Fruit fly (Drosophila melanogaster) whole organism, prepupa: ENCODE data around the gene Pfdn1.
A peak's percentile ranks its signal among the peaks of the same experiment; 100 is the strongest.

Experiments used
- CG10669 ChIP-seq: fragments of 200-800 bp; sonication (Bioruptor generic); optimal IDR thresholded peaks from 3 replicates; lab custom pipeline; 2018; ENCODE audit warnings: missing biosample characterization, mild to moderate bottlenecking, missing genetic modification characterization, moderate library complexity
- CG11294 ChIP-seq: fragments of 200-800 bp; sonication (Bioruptor generic); IDR thresholded peaks from 2 replicates; pipeline ENCODE4 v1.3.6; 2022; ENCODE audit warnings: missing biosample characterization, missing genetic modification characterization
- CG11762 ChIP-seq: fragments of 200-800 bp; sonication (Bioruptor generic); optimal IDR thresholded peaks from 3 replicates; lab custom pipeline; 2016; ENCODE audit warnings: missing biosample characterization, missing genetic modification characterization; ENCODE audit not compliant: insufficient read depth
- CG11902 ChIP-seq: fragments of 200-800 bp; sonication (Bioruptor generic); optimal IDR thresholded peaks from 3 replicates; lab custom pipeline; 2016; ENCODE audit warnings: missing biosample characterization, missing genetic modification characterization
- CG1621 ChIP-seq: fragments of 200-800 bp; sonication (Bioruptor generic); optimal IDR thresholded peaks from 3 replicates; lab custom pipeline; 2018; ENCODE audit warnings: missing biosample characterization, mild to moderate bottlenecking, missing genetic modification characterization
- CG16779 ChIP-seq: fragments of 200-800 bp; sonication (Bioruptor generic); optimal IDR thresholded peaks from 3 replicates; lab custom pipeline; 2017; ENCODE audit warnings: missing biosample characterization, mild to moderate bottlenecking, missing genetic modification characterization
- CG3032 ChIP-seq: fragments of 200-800 bp; optimal IDR thresholded peaks from 2 replicates; lab custom pipeline; 2019; ENCODE audit warnings: missing biosample characterization, mild to moderate bottlenecking, missing genetic modification characterization, moderate library complexity
- CG31627 ChIP-seq: fragments of 200-800 bp; sonication (Bioruptor generic); optimal IDR thresholded peaks from 3 replicates; lab custom pipeline; 2016; ENCODE audit warnings: missing biosample characterization, missing genetic modification characterization
- CG34406 ChIP-seq: fragments of 200-800 bp; sonication (Bioruptor generic); optimal IDR thresholded peaks from 3 replicates; lab custom pipeline; 2016; ENCODE audit warnings: missing biosample characterization, missing genetic modification characterization
- CG3919 ChIP-seq: fragments of 200-800 bp; sonication (Bioruptor generic); optimal IDR thresholded peaks from 3 replicates; lab custom pipeline; 2016; ENCODE audit warnings: missing biosample characterization, missing genetic modification characterization
- CG4318 ChIP-seq: fragments of 200-800 bp; sonication (Bioruptor generic); optimal IDR thresholded peaks from 3 replicates; lab custom pipeline; 2017; ENCODE audit warnings: missing biosample characterization, mild to moderate bottlenecking, missing genetic modification characterization
- CG6792 ChIP-seq: fragments of 200-800 bp; sonication (Bioruptor generic); optimal IDR thresholded peaks from 3 replicates; lab custom pipeline; 2016; ENCODE audit warnings: missing biosample characterization, missing genetic modification characterization
- CG7368 ChIP-seq: fragments of 200-800 bp; sonication (Bioruptor generic); optimal IDR thresholded peaks from 3 replicates; lab custom pipeline; 2016; ENCODE audit warnings: missing biosample characterization, missing genetic modification characterization
- CG8119 ChIP-seq: fragments of 200-800 bp; sonication (Bioruptor generic); IDR thresholded peaks from 3 replicates; pipeline ENCODE4 v1.3.6; 2022; ENCODE audit warnings: missing biosample characterization, missing genetic modification characterization
- CG8632 ChIP-seq: fragments of 200-800 bp; sonication (Bioruptor generic); optimal IDR thresholded peaks from 3 replicates; lab custom pipeline; 2016; ENCODE audit warnings: missing biosample characterization, missing genetic modification characterization
- CG9139 ChIP-seq: fragments of 200-800 bp; sonication (Bioruptor generic); optimal IDR thresholded peaks from 3 replicates; lab custom pipeline; 2017; ENCODE audit warnings: missing biosample characterization, mild to moderate bottlenecking, missing genetic modification characterization
- Eip75B ChIP-seq: fragments of 200-800 bp; sonication (Bioruptor generic); optimal IDR thresholded peaks from 3 replicates; lab custom pipeline; 2016; ENCODE audit warnings: missing biosample characterization, missing genetic modification characterization
- Eip78C ChIP-seq: fragments of 200-800 bp; sonication (Bioruptor generic); peaks from one replicate; lab custom pipeline; 2016; ENCODE audit warnings: missing biosample characterization, missing genetic modification characterization
- Ets21C ChIP-seq: fragments of 200-800 bp; sonication (Bioruptor generic); optimal IDR thresholded peaks from 3 replicates; lab custom pipeline; 2016; ENCODE audit warnings: missing biosample characterization, missing genetic modification characterization
- Ets96B ChIP-seq: fragments of 200-800 bp; optimal IDR thresholded peaks from 2 replicates; lab custom pipeline; 2019; ENCODE audit warnings: missing biosample characterization, mild to moderate bottlenecking, missing genetic modification characterization, moderate library complexity
- Gug ChIP-seq: fragments of 200-800 bp; sonication (Bioruptor generic); IDR thresholded peaks from 2 replicates; pipeline ENCODE4 v1.3.6; 2022; ENCODE audit warnings: missing biosample characterization, missing genetic modification characterization
- Hr38 ChIP-seq: sonication (Bioruptor generic); optimal IDR thresholded peaks from 2 replicates; lab custom pipeline; 2016; ENCODE audit warnings: missing biosample characterization, missing genetic modification characterization
- Hr39 ChIP-seq: fragments of 200-800 bp; sonication (Bioruptor generic); optimal IDR thresholded peaks from 2 replicates; lab custom pipeline; 2016; ENCODE audit warnings: missing biosample characterization, missing genetic modification characterization
- Hr4 ChIP-seq: fragments of 200-800 bp; sonication (Bioruptor generic); optimal IDR thresholded peaks from 3 replicates; lab custom pipeline; 2016; ENCODE audit warnings: missing biosample characterization, missing genetic modification characterization
- Lpt ChIP-seq: fragments of 200-800 bp; sonication (Bioruptor generic); optimal IDR thresholded peaks from 3 replicates; lab custom pipeline; 2016; ENCODE audit warnings: missing biosample characterization, missing genetic modification characterization
- Met ChIP-seq: fragments of 200-800 bp; sonication (Bioruptor generic); optimal IDR thresholded peaks from 3 replicates; lab custom pipeline; 2016; ENCODE audit warnings: missing biosample characterization, missing genetic modification characterization
- OdsH ChIP-seq: fragments of 200-800 bp; sonication (Bioruptor generic); optimal IDR thresholded peaks from 3 replicates; lab custom pipeline; 2016; ENCODE audit warnings: missing biosample characterization, missing genetic modification characterization
- Smox ChIP-seq: fragments of 200-800 bp; sonication (Bioruptor generic); optimal IDR thresholded peaks from 3 replicates; lab custom pipeline; 2016; ENCODE audit warnings: missing biosample characterization, missing genetic modification characterization
- Sox102F ChIP-seq: fragments of 200-800 bp; sonication (Bioruptor generic); optimal IDR thresholded peaks from 2 replicates; lab custom pipeline; 2016; ENCODE audit warnings: missing biosample characterization, mild to moderate bottlenecking, missing genetic modification characterization
- Sox14 ChIP-seq: fragments of 200-800 bp; sonication (Bioruptor generic); optimal IDR thresholded peaks from 3 replicates; lab custom pipeline; 2016; ENCODE audit warnings: missing biosample characterization, missing genetic modification characterization
- acj6 ChIP-seq: fragments of 200-800 bp; sonication (Bioruptor generic); optimal IDR thresholded peaks from 3 replicates; lab custom pipeline; 2016; ENCODE audit warnings: missing biosample characterization, missing genetic modification characterization
- cyc ChIP-seq: fragments of 200-800 bp; sonication (Bioruptor generic); optimal IDR thresholded peaks from 3 replicates; lab custom pipeline; 2016; ENCODE audit warnings: missing biosample characterization, missing genetic modification characterization
- dac ChIP-seq: fragments of 200-800 bp; sonication (Bioruptor generic); optimal IDR thresholded peaks from 2 replicates; lab custom pipeline; 2017; ENCODE audit warnings: missing biosample characterization, mild to moderate bottlenecking, missing genetic modification characterization
- dsx ChIP-seq: fragments of 200-800 bp; optimal IDR thresholded peaks from 3 replicates; lab custom pipeline; 2019; ENCODE audit warnings: missing biosample characterization, mild to moderate bottlenecking, missing genetic modification characterization, moderate library complexity; ENCODE audit not compliant: poor library complexity, severe bottlenecking
- fd59A ChIP-seq: fragments of 200-800 bp; sonication (Bioruptor generic); optimal IDR thresholded peaks from 2 replicates; lab custom pipeline; 2017; ENCODE audit warnings: missing biosample characterization, mild to moderate bottlenecking, missing genetic modification characterization, missing genetic modification reagents
- fd85E ChIP-seq: fragments of 200-800 bp; sonication (Bioruptor generic); optimal IDR thresholded peaks from 3 replicates; lab custom pipeline; 2016; ENCODE audit warnings: missing biosample characterization, missing genetic modification characterization
- fkh ChIP-seq: fragments of 200-800 bp; sonication (Bioruptor generic); optimal IDR thresholded peaks from 3 replicates; lab custom pipeline; 2017; ENCODE audit warnings: missing biosample characterization, mild to moderate bottlenecking, missing genetic modification characterization, moderate library complexity
- net ChIP-seq: fragments of 200-800 bp; sonication (Bioruptor generic); optimal IDR thresholded peaks from 3 replicates; lab custom pipeline; 2016; ENCODE audit warnings: missing biosample characterization, missing genetic modification characterization
- pdm3 ChIP-seq: fragments of 200-800 bp; sonication (Bioruptor generic); optimal IDR thresholded peaks from 3 replicates; lab custom pipeline; 2016; ENCODE audit warnings: missing biosample characterization, missing genetic modification characterization
- salr ChIP-seq, 2 experiments: fragments of 200-800 bp; sonication (Bioruptor generic); optimal IDR thresholded peaks; 3 replicates each; lab custom pipeline; 2016 to 2018; ENCODE audit warnings: missing biosample characterization in 2 of 2, missing genetic modification characterization in 2 of 2, mild to moderate bottlenecking in 1 of 2
- ss ChIP-seq, 2 experiments: fragments of 200-800 bp; sonication (Bioruptor generic); optimal IDR thresholded peaks; 2 replicates in 1 of 2; 3 replicates in 1 of 2; lab custom pipeline; 2017 to 2018; ENCODE audit warnings: mild to moderate bottlenecking in 2 of 2, missing biosample characterization in 2 of 2, missing genetic modification characterization in 2 of 2, moderate library complexity in 1 of 2
- svp ChIP-seq: fragments of 200-800 bp; sonication (Bioruptor generic); peaks from one replicate; lab custom pipeline; 2016; ENCODE audit warnings: missing biosample characterization, missing genetic modification characterization
- topi ChIP-seq: fragments of 200-800 bp; sonication (Bioruptor generic); optimal IDR thresholded peaks from 3 replicates; lab custom pipeline; 2016; ENCODE audit warnings: missing biosample characterization, missing genetic modification characterization
- vri ChIP-seq: fragments of 200-800 bp; sonication (Bioruptor generic); optimal IDR thresholded peaks from 3 replicates; lab custom pipeline; 2016; ENCODE audit warnings: missing biosample characterization, mild to moderate bottlenecking, missing genetic modification characterization

Pfdn1 gene

dm6 chr2L:6019352-6020131, 49.3 kb upstream of the Pfdn1 start, which contains the start of gene H2.0 (continued):
- TF ChIP-seq acj6 (GFP tag; lab: Kevin White, UChicago) = peak; percentile 68
- TF ChIP-seq CG8632 (GFP tag; lab: Kevin White, UChicago) = peak; percentile 55
- TF ChIP-seq Hr38 (GFP tag; lab: Kevin White, UChicago) = no peak
- no peak for TF ChIP-seq CG16779
- peak; percentile 78 for TF ChIP-seq topi (GFP tag; lab: Kevin White, UChicago)
- TF ChIP-seq CG10669 (GFP tag; lab: Kevin White, UChicago) = peak; percentile 67
- peak; percentile 73 for TF ChIP-seq OdsH (GFP tag; lab: Kevin White, UChicago)
- peak; percentile 67 for TF ChIP-seq Ets21C (GFP tag; lab: Kevin White, UChicago)
- peak; percentile 81 for TF ChIP-seq CG3919 (GFP tag; lab: Kevin White, UChicago)
- TF ChIP-seq CG6792 (GFP tag; lab: Kevin White, UChicago) = peak; percentile 70
- no peak for TF ChIP-seq CG3032 (tag; lab: Kevin White, UChicago)
- no peak for TF ChIP-seq Gug
- TF ChIP-seq ss (GFP tag; optimal IDR thresholded peaks at IDR 0.05; lab: Kevin White, UChicago) = peak; percentile 31 to 72
- TF ChIP-seq CG4318 = peak; percentile 43

dm6 chr2L:6020535-6020934, 48.3 kb upstream of the Pfdn1 start, which contains the start of gene CG13996:
Gene CG13996, plus strand, starts transcription at chr2L:6020835.
- TF ChIP-seq CG6792 (GFP tag; lab: Kevin White, UChicago) = no peak
- no peak for TF ChIP-seq dsx
- no peak for TF ChIP-seq Smox

dm6 chr2L:6022793-6023192, 46.1 kb upstream of the Pfdn1 start:
- TF ChIP-seq Ets21C (GFP tag; lab: Kevin White, UChicago) (no peak), Lpt (peak; percentile 38), Eip78C (GFP tag; lab: Kevin White, UChicago) (peak; percentile 92), CG8119 (GFP tag; lab: Robert Waterston, UW) (no peak), vri (no peak), CG4318 (no peak), CG11294 (GFP tag; lab: Robert Waterston, UW) (no peak), cyc (GFP tag; lab: Kevin White, UChicago) (peak; percentile 64), CG6792 (GFP tag; lab: Kevin White, UChicago) (peak; percentile 54), CG16779 (peak; percentile 27), CG7368 (peak; percentile 10), CG3032 (tag; lab: Kevin White, UChicago) (peak; percentile 75), dsx (peak; percentile 89), pdm3 (GFP tag; lab: Kevin White, UChicago) (no peak), net (GFP tag; lab: Kevin White, UChicago) (peak; percentile 32), Ets96B (peak; percentile 80), fkh (GFP tag; lab: Kevin White, UChicago) (no peak), CG11902 (GFP tag; lab: Kevin White, UChicago) (peak; percentile 78), CG9139 (GFP tag; lab: Kevin White, UChicago) (peak; percentile 71), Gug (peak; percentile 20; the same call in 1 of the 2 replicates), Sox102F (GFP tag; lab: Kevin White, UChicago) (peak; percentile 40), Hr4 (GFP tag; lab: Kevin White, UChicago) (peak; percentile 29), CG31627 (GFP tag; lab: Kevin White, UChicago) (peak; percentile 42), Sox14 (GFP tag; lab: Kevin White, UChicago) (peak; percentile 46), CG8632 (GFP tag; lab: Kevin White, UChicago) (peak; percentile 51), topi (GFP tag; lab: Kevin White, UChicago) (peak; percentile 60), fd85E (GFP tag; lab: Kevin White, UChicago) (no peak), Met (GFP tag; lab: Kevin White, UChicago) (peak; percentile 59), Hr38 (GFP tag; lab: Kevin White, UChicago) (no peak), svp (GFP tag; lab: Kevin White, UChicago) (peak; percentile 86), CG1621 (tag; lab: Kevin White, UChicago) (peak; percentile 16), acj6 (GFP tag; lab: Kevin White, UChicago) (peak; percentile 79), Eip75B (peak; percentile 53), salr (GFP tag; optimal IDR thresholded peaks at IDR 0.05; lab: Kevin White, UChicago) (peak; percentile 9 to 27), Hr39 (peak; percentile 27), fd59A (peak; percentile 58), CG34406 (GFP tag; lab: Kevin White, UChicago) (peak; percentile 61), CG10669 (GFP tag; lab: Kevin White, UChicago) (peak; percentile 73), CG11762 (GFP tag; lab: Kevin White, UChicago) (peak; percentile 33), ss (GFP tag; optimal IDR thresholded peaks at IDR 0.05; lab: Kevin White, UChicago) (peak; percentile 85 to 89), dac (no peak)
